Fruit fly (Drosophila melanogaster) whole organism, pupa: ENCODE data around the gene CG44437.

ENCODE experiments used
- CG12605 ChIP-seq: fragments of 200-800 bp; sonication (Bioruptor generic); IDR thresholded peaks from 2 replicates; pipeline ENCODE4 v1.3.6; 2022; ENCODE audit warnings: missing biosample characterization, missing genetic modification characterization
- CG13204 ChIP-seq: fragments of 200-800 bp; sonication (Bioruptor generic); optimal IDR thresholded peaks from 2 replicates; lab custom pipeline; 2018; ENCODE audit warnings: missing biosample characterization, mild to moderate bottlenecking, missing genetic modification characterization, moderate library complexity
- CG17806 ChIP-seq: fragments of 200-800 bp; sonication (Bioruptor generic); optimal IDR thresholded peaks from 2 replicates; lab custom pipeline; 2018; ENCODE audit warnings: missing biosample characterization, mild to moderate bottlenecking, missing genetic modification characterization, moderate library complexity
- CG32121 ChIP-seq: fragments of 200-800 bp; sonication (Bioruptor generic); IDR thresholded peaks from 2 replicates; pipeline ENCODE4 v1.3.6; 2022; ENCODE audit warnings: missing biosample characterization, missing genetic modification characterization
- CG4496 ChIP-seq: fragments of 200-800 bp; sonication (Bioruptor generic); IDR thresholded peaks from 3 replicates; pipeline ENCODE4 v1.3.6; 2022; ENCODE audit warnings: missing biosample characterization, missing genetic modification characterization
- CG8301 ChIP-seq: fragments of 200-800 bp; sonication (Bioruptor generic); optimal IDR thresholded peaks from 2 replicates; lab custom pipeline; 2018; ENCODE audit warnings: missing biosample characterization, mild to moderate bottlenecking, missing genetic modification characterization
- CG9948 ChIP-seq: fragments of 200-800 bp; sonication (Bioruptor generic); optimal IDR thresholded peaks from 2 replicates; lab custom pipeline; 2018; ENCODE audit warnings: missing biosample characterization, mild to moderate bottlenecking, missing genetic modification characterization, moderate library complexity
- D1 ChIP-seq: fragments of 200-800 bp; sonication (Bioruptor generic); optimal IDR thresholded peaks from 2 replicates; lab custom pipeline; 2018; ENCODE audit warnings: missing biosample characterization, mild to moderate bottlenecking, missing genetic modification characterization, moderate library complexity
- EcR ChIP-seq: fragments of 200-800 bp; sonication (Bioruptor generic); optimal IDR thresholded peaks from 3 replicates; lab custom pipeline; 2019; ENCODE audit warnings: missing biosample characterization, missing genetic modification characterization, mild to moderate bottlenecking, moderate library complexity, missing genetic modification reagents
- Ets98B ChIP-seq: fragments of 200-800 bp; sonication (Bioruptor generic); IDR thresholded peaks from 2 replicates; pipeline ENCODE4 v1.3.6; 2022; ENCODE audit warnings: missing biosample characterization, missing genetic modification characterization
- fd96Ca ChIP-seq: fragments of 200-800 bp; sonication (Bioruptor generic); IDR thresholded peaks from 3 replicates; pipeline ENCODE4 v1.3.6; 2022; ENCODE audit warnings: missing biosample characterization, missing genetic modification characterization
- gl ChIP-seq: fragments of 200-800 bp; sonication (Bioruptor generic); optimal IDR thresholded peaks from 2 replicates; lab custom pipeline; 2018; ENCODE audit warnings: missing biosample characterization, mild to moderate bottlenecking, missing genetic modification characterization
- rn ChIP-seq: fragments of 200-800 bp; sonication (Bioruptor generic); IDR thresholded peaks from 2 replicates; pipeline ENCODE4 v1.3.6; 2022; ENCODE audit warnings: missing biosample characterization, missing genetic modification characterization

dm6 chrX:13192239-13192638, 9.8 kb downstream of the CG44437 start:
- no peak for TF ChIP-seq CG8301 (tag; lab: Kevin White, UChicago)
- no peak for TF ChIP-seq CG4496 (GFP tag; lab: Robert Waterston, UW)
- no peak for TF ChIP-seq CG13204
- no peak for TF ChIP-seq fd96Ca (GFP tag; lab: Robert Waterston, UW)
- no peak for TF ChIP-seq CG32121 (GFP tag; lab: Robert Waterston, UW)
- TF ChIP-seq CG9948 (tag; lab: Kevin White, UChicago): no peak
- no peak for TF ChIP-seq EcR (GFP tag; lab: Kevin White, UChicago)
- TF ChIP-seq D1 (tag; lab: Kevin White, UChicago): no peak
- TF ChIP-seq gl: no peak
- TF ChIP-seq CG12605: no peak
- no peak for TF ChIP-seq rn (GFP tag; lab: Robert Waterston, UW)
- TF ChIP-seq CG17806 (tag; lab: Kevin White, UChicago): no peak
- TF ChIP-seq Ets98B (GFP tag; lab: Robert Waterston, UW): no peak
